Worm (Caenorhabditis elegans): ENCODE results near the gene C18B2.3.

- TF ChIP-seq unc-62 (GFP tag; optimal IDR thresholded peaks at IDR 0.05 in 1 of 2) = no peak
- TF ChIP-seq unc-62 (tag; optimal IDR thresholded peaks at IDR 0.05) = no peak
- TF ChIP-seq unc-130 (GFP tag; optimal IDR thresholded peaks at IDR 0.05) = no peak
- no peak for TF ChIP-seq spr-3 (GFP tag; optimal IDR thresholded peaks at IDR 0.05)
- TF ChIP-seq vab-7 (GFP tag; IDR thresholded peaks at IDR 0.05) = no peak
- TF ChIP-seq pqm-1 (tag; optimal IDR thresholded peaks at IDR 0.05) = no peak
- TF ChIP-seq ceh-28 (tag; optimal IDR thresholded peaks at IDR 0.05) = no peak
- no peak for TF ChIP-seq ama-1 (optimal IDR thresholded peaks at IDR 0.05)
- no peak for TF ChIP-seq aly-2 (tag; optimal IDR thresholded peaks at IDR 0.05)
- no peak for TF ChIP-seq lin-38 (GFP tag; IDR thresholded peaks at IDR 0.05)
- TF ChIP-seq zag-1 (tag; optimal IDR thresholded peaks at IDR 0.05) = no peak
- no peak for TF ChIP-seq skn-1 (tag; optimal IDR thresholded peaks at IDR 0.05)
- no peak for TF ChIP-seq nhr-28 (tag; optimal IDR thresholded peaks at IDR 0.05)
- TF ChIP-seq mxl-2 (GFP tag; conservative IDR thresholded peaks at IDR 0.05) = no peak
Observed at ce11 chrX:3554117-3554516, 47.5 kb upstream of the C18B2.3 start.
